Worm (Caenorhabditis elegans) whole organism, L1 larva: ENCODE measurements around the gene C04E6.5.

Source experiments
- C34B4.2 ChIP-seq: sonication (generic microtip); optimal IDR thresholded peaks from 2 replicates; lab custom pipeline; 2017; ENCODE audit warnings: mild to moderate bottlenecking, missing genetic modification characterization, missing compliant biosample characterization
- ama-1 ChIP-seq: fragments of 150-350 bp; optimal IDR thresholded peaks from 2 replicates; lab custom pipeline; 2014
- fkh-10 ChIP-seq: sonication (generic microtip); optimal IDR thresholded peaks from 2 replicates; lab custom pipeline; 2017; ENCODE audit warnings: missing biosample characterization, missing genetic modification reagents, missing genetic modification characterization
- nhr-28 ChIP-seq: fragments of 150-350 bp; optimal IDR thresholded peaks from 2 replicates; lab custom pipeline; 2014; ENCODE audit warnings: missing biosample characterization, missing genetic modification characterization
- sox-4 ChIP-seq: sonication (generic microtip); optimal IDR thresholded peaks from 2 replicates; lab custom pipeline; 2016; ENCODE audit warnings: missing genetic modification characterization, missing compliant biosample characterization

Gene C04E6.5

ce11 chrV:5953086-5953485 is 51.2 kb downstream of the C04E6.5 start:
- TF ChIP-seq sox-4 (tag; lab: Kevin White, UChicago): no peak
- no peak for TF ChIP-seq fkh-10 (GFP tag; lab: Kevin White, UChicago)
- no peak for TF ChIP-seq nhr-28 (tag; lab: Kevin White, UChicago)
- TF ChIP-seq C34B4.2: no peak
- no peak for TF ChIP-seq ama-1 (lab: Kevin White, UChicago)
